Fruit fly (Drosophila melanogaster) S2 (cell line): Measurements from ENCODE around the gene CG14285.

Source experiments
- CG8478 ChIP-seq: fragments of >200 bp; optimal IDR thresholded peaks from 2 replicates; lab custom pipeline; 2018
- CTCF ChIP-seq, 2 experiments: fragments of >200 bp; optimal IDR thresholded peaks; 2 replicates each; lab custom pipeline; 2018

DNA sequence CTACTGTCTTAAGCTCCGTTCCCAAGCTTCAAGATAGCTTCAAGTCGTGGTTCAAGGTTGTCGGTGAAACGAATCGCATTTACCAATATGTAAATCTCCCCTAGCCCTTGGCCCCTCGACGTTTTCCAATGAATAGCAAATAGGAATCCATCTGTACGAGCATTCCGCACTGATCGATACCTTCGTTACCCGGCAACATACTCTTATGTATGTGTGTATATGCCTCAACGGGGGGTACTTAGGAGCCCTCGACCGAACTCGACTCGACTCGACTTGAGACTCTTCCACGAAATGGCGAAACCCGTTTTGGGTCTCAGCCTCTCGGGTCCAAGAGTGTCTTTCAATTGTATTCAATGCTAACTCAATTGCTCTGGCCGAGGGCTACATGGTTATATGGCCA lies 23.2 kb upstream of the CG14285 start:
- TF ChIP-seq CTCF (optimal IDR thresholded peaks at IDR 0.05; lab: Kevin White, UChicago) (no peak), CG8478 (no peak)
